Worm (Caenorhabditis elegans) whole organism, L1 larva: Measurements from ENCODE around the gene vps-29.
A peak's percentile ranks its signal among the peaks of the same experiment; 100 is the strongest.

Experiments
- C04F5.9 ChIP-seq: sonication (generic microtip); optimal IDR thresholded peaks from 2 replicates; lab custom pipeline; 2016; ENCODE audit warnings: missing genetic modification characterization, missing compliant biosample characterization
- C34B4.2 ChIP-seq: sonication (generic microtip); optimal IDR thresholded peaks from 2 replicates; lab custom pipeline; 2017; ENCODE audit warnings: mild to moderate bottlenecking, missing genetic modification characterization, missing compliant biosample characterization
- aha-1 ChIP-seq: fragments of 150-350 bp; optimal IDR thresholded peaks from 2 replicates; lab custom pipeline; 2014; ENCODE audit warnings: missing biosample characterization, missing genetic modification characterization
- alr-1 ChIP-seq: fragments of 200-800 bp; sonication (Bioruptor generic); optimal IDR thresholded peaks from 2 replicates; lab custom pipeline; 2018; ENCODE audit warnings: borderline replicate concordance, mild to moderate bottlenecking, missing genetic modification characterization, missing compliant biosample characterization
- aly-2 ChIP-seq: fragments of 150-350 bp; optimal IDR thresholded peaks from 2 replicates; lab custom pipeline; 2014; ENCODE audit warnings: missing biosample characterization, missing genetic modification characterization
- ama-1 ChIP-seq: fragments of 150-350 bp; optimal IDR thresholded peaks from 2 replicates; lab custom pipeline; 2014
- blmp-1 ChIP-seq: fragments of 150-350 bp; optimal IDR thresholded peaks from 2 replicates; lab custom pipeline; 2014; ENCODE audit warnings: missing biosample characterization, missing genetic modification characterization
- ceh-63 ChIP-seq: fragments of 200-800 bp; sonication (Bioruptor generic); optimal IDR thresholded peaks from 2 replicates; lab custom pipeline; 2018; ENCODE audit warnings: mild to moderate bottlenecking, missing genetic modification characterization, missing compliant biosample characterization
- ceh-8 ChIP-seq: fragments of 200-800 bp; sonication (Bioruptor generic); optimal IDR thresholded peaks from 2 replicates; lab custom pipeline; 2018; ENCODE audit warnings: mild to moderate bottlenecking, missing genetic modification characterization, moderate library complexity, missing compliant biosample characterization
- ceh-82 ChIP-seq, 3 experiments: fragments of 150-350 bp in 1 of 3; sonication (generic microtip) in 2 of 3; optimal IDR thresholded peaks; 2 replicates each; lab custom pipeline; 2014 to 2017; ENCODE audit warnings: missing biosample characterization in 3 of 3, missing genetic modification characterization in 3 of 3
- ceh-88 ChIP-seq: fragments of 200-800 bp; sonication (Bioruptor generic); IDR thresholded peaks from 2 replicates; pipeline ENCODE4 v1.3.6; 2022; ENCODE audit warnings: missing genetic modification characterization, missing compliant biosample characterization
- ceh-90 ChIP-seq: sonication (generic microtip); optimal IDR thresholded peaks from 2 replicates; lab custom pipeline; 2016; ENCODE audit warnings: missing genetic modification characterization, missing compliant biosample characterization
- ces-1 ChIP-seq: fragments of 150-350 bp; optimal IDR thresholded peaks from 2 replicates; lab custom pipeline; 2014; ENCODE audit warnings: missing biosample characterization, missing genetic modification reagents, missing genetic modification characterization
- dpl-1 ChIP-seq, 3 experiments: fragments of 150-350 bp in 2 of 3; sonication (generic microtip) in 1 of 3; optimal IDR thresholded peaks; 2 replicates each; lab custom pipeline; 2014 to 2017; ENCODE audit warnings: missing biosample characterization in 3 of 3, missing genetic modification characterization in 3 of 3, missing genetic modification reagents in 3 of 3
- dsc-1 ChIP-seq: sonication (generic microtip); optimal IDR thresholded peaks from 2 replicates; lab custom pipeline; 2016; ENCODE audit warnings: mild to moderate bottlenecking, missing genetic modification characterization, missing compliant biosample characterization
- efl-1 ChIP-seq, 4 experiments: fragments of 150-350 bp; optimal IDR thresholded peaks in 3 of 4; peaks in 1 of 4; 1 replicate in 1 of 4; 2 replicates in 3 of 4; lab custom pipeline; 2014; ENCODE audit warnings: missing biosample characterization in 2 of 4, missing genetic modification characterization in 2 of 4, missing genetic modification reagents in 2 of 4
- efl-3 ChIP-seq: fragments of 200-800 bp; sonication (Bioruptor generic); optimal IDR thresholded peaks from 2 replicates; lab custom pipeline; 2018; ENCODE audit warnings: mild to moderate bottlenecking, missing genetic modification characterization, missing compliant biosample characterization
- elt-3 ChIP-seq, 6 experiments: fragments of 150-350 bp in 1 of 6; sonication (generic microtip); optimal IDR thresholded peaks; 2 replicates each; lab custom pipeline; 2017 to 2018; ENCODE audit warnings: missing biosample characterization in 6 of 6, missing genetic modification characterization in 6 of 6, inconsistent platforms in 1 of 6
- ets-5 ChIP-seq: fragments of 200-800 bp; sonication (Bioruptor generic); IDR thresholded peaks from 2 replicates; pipeline ENCODE4 v1.3.6; 2022; ENCODE audit warnings: missing genetic modification characterization, missing compliant biosample characterization
- fkh-8 ChIP-seq: sonication (generic microtip); optimal IDR thresholded peaks from 2 replicates; lab custom pipeline; 2016; ENCODE audit warnings: mild to moderate bottlenecking, missing genetic modification characterization, missing compliant biosample characterization
- fos-1 ChIP-seq: fragments of 150-350 bp; optimal IDR thresholded peaks from 2 replicates; lab custom pipeline; 2014; ENCODE audit warnings: missing biosample characterization, missing genetic modification characterization
- grh-1 ChIP-seq: fragments of 200-800 bp; sonication (Bioruptor generic); IDR thresholded peaks from 2 replicates; pipeline ENCODE4 v1.3.6; 2022; ENCODE audit warnings: missing genetic modification reagents, missing genetic modification characterization, missing compliant biosample characterization
- hlh-4 ChIP-seq: sonication (generic microtip); optimal IDR thresholded peaks from 2 replicates; lab custom pipeline; 2016; ENCODE audit warnings: mild to moderate bottlenecking, missing genetic modification characterization, missing compliant biosample characterization
- irx-1 ChIP-seq: sonication (generic microtip); optimal IDR thresholded peaks from 2 replicates; lab custom pipeline; 2016; ENCODE audit warnings: missing genetic modification characterization, missing compliant biosample characterization
- lin-14 ChIP-seq: fragments of 200-800 bp; sonication (Bioruptor generic); optimal IDR thresholded peaks from 2 replicates; lab custom pipeline; 2018; ENCODE audit warnings: mild to moderate bottlenecking, missing genetic modification characterization, moderate library complexity, missing compliant biosample characterization
- lin-15B ChIP-seq: fragments of 150-350 bp; sonication (generic microtip); optimal IDR thresholded peaks from 3 replicates; lab custom pipeline; 2014; ENCODE audit warnings: missing biosample characterization, missing genetic modification characterization
- lin-35 ChIP-seq, 2 experiments: fragments of 150-350 bp; optimal IDR thresholded peaks; 2 replicates each; lab custom pipeline; 2014; ENCODE audit warnings: missing biosample characterization in 2 of 2, missing genetic modification characterization in 2 of 2, missing genetic modification reagents in 2 of 2
- lir-3 ChIP-seq: sonication (generic microtip); optimal IDR thresholded peaks from 2 replicates; lab custom pipeline; 2016; ENCODE audit warnings: mild to moderate bottlenecking, missing genetic modification characterization, moderate library complexity, missing compliant biosample characterization; ENCODE audit not compliant: poor library complexity
- mef-2 ChIP-seq: fragments of 150-350 bp; optimal IDR thresholded peaks from 2 replicates; lab custom pipeline; 2014; ENCODE audit warnings: missing biosample characterization, missing genetic modification characterization
- nhr-11 ChIP-seq: fragments of 150-350 bp; optimal IDR thresholded peaks from 2 replicates; lab custom pipeline; 2014; ENCODE audit warnings: missing biosample characterization, missing genetic modification characterization
- nhr-12 ChIP-seq: sonication (generic microtip); optimal IDR thresholded peaks from 2 replicates; lab custom pipeline; 2017; ENCODE audit warnings: missing biosample characterization, missing genetic modification characterization
- nhr-237 ChIP-seq: fragments of 150-350 bp; optimal IDR thresholded peaks from 2 replicates; lab custom pipeline; 2014; ENCODE audit warnings: missing biosample characterization, missing genetic modification characterization
- nhr-47 ChIP-seq: sonication (generic microtip); optimal IDR thresholded peaks from 2 replicates; lab custom pipeline; 2016; ENCODE audit warnings: mild to moderate bottlenecking, missing genetic modification characterization, moderate library complexity, missing compliant biosample characterization
- nhr-71 ChIP-seq: sonication (generic microtip); optimal IDR thresholded peaks from 2 replicates; lab custom pipeline; 2016; ENCODE audit warnings: mild to moderate bottlenecking, missing genetic modification characterization, moderate library complexity, missing compliant biosample characterization
- nhr-76 ChIP-seq: sonication (generic microtip); optimal IDR thresholded peaks from 2 replicates; lab custom pipeline; 2017; ENCODE audit warnings: missing biosample characterization, missing genetic modification characterization
- nhr-77 ChIP-seq: fragments of 150-350 bp; optimal IDR thresholded peaks from 2 replicates; lab custom pipeline; 2014; ENCODE audit warnings: missing biosample characterization, missing genetic modification characterization
- nhr-84 ChIP-seq: sonication (generic microtip); optimal IDR thresholded peaks from 2 replicates; lab custom pipeline; 2017; ENCODE audit warnings: missing biosample characterization, missing genetic modification characterization
- nhr-90 ChIP-seq: sonication (generic microtip); optimal IDR thresholded peaks from 2 replicates; lab custom pipeline; 2016; ENCODE audit warnings: mild to moderate bottlenecking, missing genetic modification characterization, missing compliant biosample characterization; ENCODE audit not compliant: poor library complexity
- pag-3 ChIP-seq: sonication (generic microtip); optimal IDR thresholded peaks from 2 replicates; lab custom pipeline; 2017; ENCODE audit warnings: missing genetic modification characterization, mild to moderate bottlenecking, missing compliant biosample characterization, antibody characterized with exemption, borderline replicate concordance; ENCODE audit not compliant: insufficient read depth
- pqm-1 ChIP-seq: sonication (generic microtip); optimal IDR thresholded peaks from 3 replicates; lab custom pipeline; 2017; ENCODE audit warnings: missing biosample characterization, missing genetic modification characterization
- rnt-1 ChIP-seq: sonication (generic microtip); optimal IDR thresholded peaks from 2 replicates; lab custom pipeline; 2016; ENCODE audit warnings: mild to moderate bottlenecking, missing genetic modification characterization, moderate library complexity, missing compliant biosample characterization
- snpc-4 ChIP-seq: fragments of 150-350 bp; optimal IDR thresholded peaks from 2 replicates; lab custom pipeline; 2014; ENCODE audit warnings: missing biosample characterization, missing genetic modification characterization
- sox-4 ChIP-seq: sonication (generic microtip); optimal IDR thresholded peaks from 2 replicates; lab custom pipeline; 2016; ENCODE audit warnings: missing genetic modification characterization, missing compliant biosample characterization
- sup-37 ChIP-seq: fragments of 200-800 bp; sonication (Bioruptor generic); optimal IDR thresholded peaks from 2 replicates; lab custom pipeline; 2018; ENCODE audit warnings: mild to moderate bottlenecking, missing genetic modification characterization, missing compliant biosample characterization
- tlp-1 ChIP-seq: fragments of 150-350 bp; optimal IDR thresholded peaks from 2 replicates; lab custom pipeline; 2014; ENCODE audit warnings: missing biosample characterization, missing genetic modification characterization
- unc-30 ChIP-seq: sonication (generic microtip); optimal IDR thresholded peaks from 2 replicates; lab custom pipeline; 2017; ENCODE audit warnings: missing biosample characterization, missing genetic modification characterization
- unc-86 ChIP-seq: sonication (generic microtip); optimal IDR thresholded peaks from 2 replicates; lab custom pipeline; 2016; ENCODE audit warnings: missing genetic modification characterization, missing compliant biosample characterization
- unc-98 ChIP-seq: fragments of 200-800 bp; sonication (Bioruptor generic); IDR thresholded peaks from 2 replicates; pipeline ENCODE4 v1.3.6; 2022; ENCODE audit warnings: missing genetic modification characterization, missing compliant biosample characterization
- vab-15 ChIP-seq: sonication (generic microtip); optimal IDR thresholded peaks from 2 replicates; lab custom pipeline; 2017; ENCODE audit warnings: missing genotype, mild to moderate bottlenecking, missing genetic modification characterization, missing compliant biosample characterization
- xbp-1 ChIP-seq: sonication (generic microtip); optimal IDR thresholded peaks from 2 replicates; lab custom pipeline; 2016; ENCODE audit warnings: missing genetic modification characterization, missing compliant biosample characterization
- zag-1 ChIP-seq: fragments of 150-350 bp; optimal IDR thresholded peaks from 2 replicates; lab custom pipeline; 2014; ENCODE audit warnings: missing biosample characterization, missing genetic modification characterization
- ztf-11 ChIP-seq, 2 experiments: sonication (generic microtip); optimal IDR thresholded peaks; 2 replicates each; lab custom pipeline; 2016 to 2017; ENCODE audit warnings: missing genetic modification characterization in 2 of 2, missing biosample characterization in 1 of 2, missing compliant biosample characterization in 1 of 2

vps-29 gene

DNA sequence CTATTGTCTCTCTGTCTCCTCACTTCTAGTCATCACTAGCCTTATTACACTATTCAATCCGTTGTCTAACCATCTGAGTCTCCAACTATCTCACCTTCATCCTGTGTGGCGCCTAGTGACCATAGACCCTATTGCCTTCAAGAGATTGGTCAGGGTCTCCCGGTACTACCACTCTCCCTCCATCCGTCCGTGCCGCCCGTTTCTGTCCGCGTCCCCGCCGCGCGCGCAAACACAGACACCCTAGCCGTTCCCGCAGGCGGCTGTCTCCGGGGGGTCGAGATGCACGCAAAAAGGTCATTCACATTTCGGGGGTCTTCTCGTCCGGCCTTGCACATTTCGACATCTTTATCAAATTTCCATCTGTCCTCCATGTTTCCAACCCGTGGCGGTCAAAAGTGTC is 18.3 kb downstream of the vps-29 start (continued):
- TF ChIP-seq ets-5 (no peak), snpc-4 (no peak), ztf-11 (tag; optimal IDR thresholded peaks at IDR 0.05; lab: Kevin White, UChicago) (peak in 1 of 2 experiments; percentile 62), ama-1 (lab: Kevin White, UChicago) (no peak), aha-1 (tag; lab: Kevin White, UChicago) (no peak), hlh-4 (tag; lab: Kevin White, UChicago) (no peak), ces-1 (GFP tag; lab: Kevin White, UChicago) (no peak), alr-1 (tag; lab: Kevin White, UChicago) (no peak), blmp-1 (tag; lab: Kevin White, UChicago) (peak; percentile 43), ceh-63 (no peak), unc-30 (tag; lab: Kevin White, UChicago) (no peak), lin-14 (peak; percentile 60), sup-37 (GFP tag; lab: Kevin White, UChicago) (no peak), pqm-1 (no peak), nhr-71 (tag; lab: Kevin White, UChicago) (peak; percentile 36), dsc-1 (tag; lab: Kevin White, UChicago) (peak; percentile 32), irx-1 (tag; lab: Kevin White, UChicago) (no peak), C34B4.2 (no peak), unc-98 (no peak), lin-15B (tag; lab: Kevin White, UChicago) (no peak), mef-2 (tag; lab: Kevin White, UChicago) (no peak), sox-4 (tag; lab: Kevin White, UChicago) (no peak), pag-3 (no peak), lin-35 (GFP tag; optimal IDR thresholded peaks at IDR 0.05; lab: Kevin White, UChicago) (no peak), efl-1 (optimal IDR thresholded peaks at IDR 0.05; lab: Kevin White, UChicago) (peak in 1 of 2 experiments; percentile 6), efl-1 (GFP tag; optimal IDR thresholded peaks at IDR 0.05 in 1 of 2; lab: Kevin White, UChicago) (peak in 1 of 2 experiments; percentile 83), xbp-1 (tag; lab: Kevin White, UChicago) (no peak), ceh-90 (no peak), ceh-88 (GFP tag; lab: Robert Waterston, UW) (no peak), fkh-8 (tag; lab: Kevin White, UChicago) (no peak), ceh-8 (GFP tag; lab: Kevin White, UChicago) (no peak), C04F5.9 (no peak), aly-2 (tag; lab: Kevin White, UChicago) (no peak), elt-3 (tag; optimal IDR thresholded peaks at IDR 0.05; lab: Kevin White, UChicago) (no peak), unc-86 (tag; lab: Kevin White, UChicago) (no peak), dpl-1 (GFP tag; optimal IDR thresholded peaks at IDR 0.05; lab: Kevin White, UChicago) (peak in 1 of 3 experiments; percentile 11), nhr-77 (tag; lab: Kevin White, UChicago) (no peak), vab-15 (tag; lab: Kevin White, UChicago) (no peak)

ce11 chrIII:10093093-10093492 is 19.8 kb downstream of the vps-29 start:
- TF ChIP-seq nhr-237 (tag; lab: Kevin White, UChicago) (no peak), fkh-8 (tag; lab: Kevin White, UChicago) (no peak), fos-1 (tag; lab: Kevin White, UChicago) (no peak), nhr-84 (tag; lab: Kevin White, UChicago) (no peak), C04F5.9 (no peak), nhr-47 (peak; percentile 13), aly-2 (tag; lab: Kevin White, UChicago) (no peak), lir-3 (tag; lab: Kevin White, UChicago) (no peak), lin-35 (GFP tag; optimal IDR thresholded peaks at IDR 0.05; lab: Kevin White, UChicago) (peak; percentile 88 to 94), aha-1 (tag; lab: Kevin White, UChicago) (no peak), grh-1 (GFP tag; lab: Robert Waterston, UW) (no peak), tlp-1 (tag; lab: Kevin White, UChicago) (no peak), nhr-12 (tag; lab: Kevin White, UChicago) (no peak), ceh-63 (no peak), vab-15 (tag; lab: Kevin White, UChicago) (no peak), sup-37 (GFP tag; lab: Kevin White, UChicago) (no peak), nhr-90 (no peak), ceh-82 (tag; optimal IDR thresholded peaks at IDR 0.05; lab: Kevin White, UChicago) (no peak), nhr-11 (no peak), efl-3 (GFP tag; lab: Kevin White, UChicago) (no peak), zag-1 (no peak), rnt-1 (tag; lab: Kevin White, UChicago) (peak; percentile 51), sox-4 (tag; lab: Kevin White, UChicago) (no peak), ets-5 (no peak), nhr-71 (tag; lab: Kevin White, UChicago) (peak; percentile 21), nhr-76 (tag; lab: Kevin White, UChicago) (no peak)
